Fruit fly (Drosophila melanogaster) whole organism, embryonic: ENCODE results near the gene nuf.

Source experiments
- ATbp ChIP-seq: fragments of 200-800 bp; sonication (Bioruptor generic); optimal IDR thresholded peaks from 2 replicates; lab custom pipeline; 2017; ENCODE audit warnings: missing biosample characterization, mild to moderate bottlenecking, missing genetic modification characterization, missing genetic modification reagents
- Abd-B ChIP-seq: fragments of 200-800 bp; sonication (Bioruptor generic); optimal IDR thresholded peaks from 2 replicates; lab custom pipeline; 2018; ENCODE audit warnings: missing biosample characterization, mild to moderate bottlenecking, missing genetic modification characterization, moderate library complexity
- B-H2 ChIP-seq: fragments of 200-800 bp; sonication (Bioruptor generic); optimal IDR thresholded peaks from 2 replicates; lab custom pipeline; 2018; ENCODE audit warnings: missing biosample characterization, mild to moderate bottlenecking, missing genetic modification characterization
- Bdp1 ChIP-seq: fragments of 200-800 bp; sonication (Bioruptor generic); optimal IDR thresholded peaks from 3 replicates; lab custom pipeline; 2016; ENCODE audit warnings: missing biosample characterization, missing genetic modification characterization
- Blimp-1 ChIP-seq: fragments of 200-800 bp; sonication (Bioruptor generic); optimal IDR thresholded peaks from 3 replicates; lab custom pipeline; 2018; ENCODE audit warnings: missing biosample characterization, missing genetic modification characterization, mild to moderate bottlenecking, moderate library complexity, missing genetic modification reagents
- CG10274 ChIP-seq: fragments of 200-800 bp; sonication (Bioruptor generic); optimal IDR thresholded peaks from 3 replicates; lab custom pipeline; 2017; ENCODE audit warnings: missing biosample characterization, mild to moderate bottlenecking, missing genetic modification characterization
- CG12744 ChIP-seq: fragments of 200-800 bp; sonication (Bioruptor generic); optimal IDR thresholded peaks from 2 replicates; lab custom pipeline; 2016; ENCODE audit warnings: missing biosample characterization, missing genetic modification characterization
- CG12769 ChIP-seq: fragments of 200-800 bp; sonication (Bioruptor generic); optimal IDR thresholded peaks from 2 replicates; lab custom pipeline; 2019; ENCODE audit warnings: missing biosample characterization, mild to moderate bottlenecking, missing genetic modification characterization, moderate library complexity
- CG1603 ChIP-seq: fragments of 200-800 bp; sonication (Bioruptor generic); optimal IDR thresholded peaks from 2 replicates; lab custom pipeline; 2019; ENCODE audit warnings: missing biosample characterization, mild to moderate bottlenecking, missing genetic modification characterization, moderate library complexity
- CG2199 ChIP-seq: fragments of 200-800 bp; sonication (Bioruptor generic); IDR thresholded peaks from 3 replicates; pipeline ENCODE4 v1.3.6; 2022; ENCODE audit warnings: missing biosample characterization, missing genetic modification characterization
- CG2889 ChIP-seq: fragments of 200-800 bp; sonication (Bioruptor generic); IDR thresholded peaks from 3 replicates; pipeline ENCODE4 v1.3.6; 2022; ENCODE audit warnings: missing biosample characterization, missing genetic modification characterization
- CG34224 ChIP-seq: fragments of 200-800 bp; sonication (Bioruptor generic); IDR thresholded peaks from 3 replicates; pipeline ENCODE4 v1.3.6; 2022; ENCODE audit warnings: missing biosample characterization, missing genetic modification characterization; ENCODE audit not compliant: partially characterized antibody
- CG34376 ChIP-seq: fragments of 200-800 bp; sonication (Bioruptor generic); optimal IDR thresholded peaks from 2 replicates; lab custom pipeline; 2018; ENCODE audit warnings: missing biosample characterization, mild to moderate bottlenecking, missing genetic modification characterization
- CG6175 ChIP-seq: fragments of 200-800 bp; sonication (Bioruptor generic); IDR thresholded peaks from 3 replicates; pipeline ENCODE4 v1.3.6; 2022; ENCODE audit warnings: missing biosample characterization, missing genetic modification characterization
- CTCF ChIP-seq: fragments of 200-800 bp; sonication (Bioruptor generic); optimal IDR thresholded peaks from 2 replicates; lab custom pipeline; 2017; ENCODE audit warnings: missing biosample characterization, mild to moderate bottlenecking, missing genetic modification characterization, moderate library complexity
- D19A ChIP-seq: fragments of 200-800 bp; optimal IDR thresholded peaks from 3 replicates; lab custom pipeline; 2019; ENCODE audit warnings: missing biosample characterization, mild to moderate bottlenecking, missing genetic modification characterization, moderate library complexity
- Doc3 ChIP-seq: fragments of 200-800 bp; sonication (Bioruptor generic); IDR thresholded peaks from 3 replicates; pipeline ENCODE4 v1.3.6; 2022; ENCODE audit warnings: missing biosample characterization, missing genetic modification characterization; ENCODE audit not compliant: partially characterized antibody
- ERR ChIP-seq: fragments of 200-800 bp; sonication (Bioruptor generic); optimal IDR thresholded peaks from 2 replicates; lab custom pipeline; 2016; ENCODE audit warnings: missing biosample characterization, missing genetic modification characterization
- Lpt ChIP-seq: fragments of >200 bp; optimal IDR thresholded peaks from 2 replicates; lab custom pipeline; 2018; ENCODE audit warnings: missing biosample characterization, missing genetic modification characterization
- Med ChIP-seq: fragments of 200-800 bp; sonication (Bioruptor generic); peaks from one replicate; lab custom pipeline; 2016; ENCODE audit warnings: missing biosample characterization, missing genetic modification characterization, mild to moderate bottlenecking, inconsistent platforms, moderate library complexity
- NC2α ChIP-seq: fragments of 200-800 bp; sonication (Bioruptor generic); optimal IDR thresholded peaks from 2 replicates; lab custom pipeline; 2016; ENCODE audit warnings: missing biosample characterization, missing genetic modification characterization
- Opbp ChIP-seq: fragments of 200-800 bp; sonication (Bioruptor generic); IDR thresholded peaks from 3 replicates; pipeline ENCODE4 v1.3.6; 2022; ENCODE audit warnings: missing biosample characterization, missing genetic modification characterization; ENCODE audit not compliant: partially characterized antibody
- Pdp1 ChIP-seq, 2 experiments: fragments of 200-800 bp; sonication (Bioruptor generic); optimal IDR thresholded peaks; 3 replicates each; lab custom pipeline; 2016; ENCODE audit warnings: missing biosample characterization in 2 of 2, missing genetic modification characterization in 2 of 2, mild to moderate bottlenecking in 1 of 2, moderate library complexity in 1 of 2
- Stat92E ChIP-seq, 3 experiments: fragments of >200 bp in 2 of 3; fragments of 200-800 bp in 1 of 3; sonication (Bioruptor generic) in 1 of 3; optimal IDR thresholded peaks; 2 replicates each; lab custom pipeline; 2017 to 2019; ENCODE audit warnings: missing biosample characterization in 3 of 3, missing genetic modification characterization in 3 of 3, mild to moderate bottlenecking in 1 of 3, moderate library complexity in 1 of 3
- TFAM ChIP-seq: fragments of 200-800 bp; sonication (Bioruptor generic); optimal IDR thresholded peaks from 2 replicates; lab custom pipeline; 2017; ENCODE audit warnings: missing biosample characterization, missing genetic modification characterization, inconsistent platforms
- abd-A ChIP-seq: fragments of 200-800 bp; sonication (Bioruptor generic); optimal IDR thresholded peaks from 3 replicates; lab custom pipeline; 2019; ENCODE audit warnings: missing biosample characterization, mild to moderate bottlenecking, missing genetic modification characterization, moderate library complexity
- cg ChIP-seq: fragments of 200-800 bp; sonication (Bioruptor generic); optimal IDR thresholded peaks from 3 replicates; lab custom pipeline; 2019; ENCODE audit warnings: missing biosample characterization, mild to moderate bottlenecking, missing genetic modification characterization, moderate library complexity
- eve ChIP-seq, 2 experiments: fragments of >200 bp; optimal IDR thresholded peaks; 2 replicates each; lab custom pipeline; 2017; ENCODE audit warnings: missing biosample characterization in 2 of 2, missing genetic modification characterization in 2 of 2
- eyg ChIP-seq: fragments of 200-800 bp; sonication (Bioruptor generic); optimal IDR thresholded peaks from 3 replicates; lab custom pipeline; 2016; ENCODE audit warnings: missing biosample characterization, missing genetic modification characterization
- ftz-f1 ChIP-seq: fragments of 200-800 bp; sonication (Bioruptor generic); optimal IDR thresholded peaks from 2 replicates; lab custom pipeline; 2016; ENCODE audit warnings: missing biosample characterization, missing genetic modification characterization
- inv ChIP-seq: fragments of 200-800 bp; sonication (Bioruptor generic); IDR thresholded peaks from 2 replicates; pipeline ENCODE4 v1.3.6; 2022; ENCODE audit warnings: missing biosample characterization, missing genetic modification characterization; ENCODE audit not compliant: partially characterized antibody
- kni ChIP-seq: fragments of 200-800 bp; sonication (Bioruptor generic); optimal IDR thresholded peaks from 3 replicates; lab custom pipeline; 2017; ENCODE audit warnings: mild to moderate bottlenecking, missing biosample characterization, missing genetic modification reagents, missing genetic modification characterization
- mirr ChIP-seq: fragments of 200-800 bp; sonication (Bioruptor generic); optimal IDR thresholded peaks from 3 replicates; lab custom pipeline; 2018; ENCODE audit warnings: missing biosample characterization, mild to moderate bottlenecking, missing genetic modification characterization
- nerfin-1 ChIP-seq: fragments of 200-800 bp; sonication (Bioruptor generic); optimal IDR thresholded peaks from 3 replicates; lab custom pipeline; 2019; ENCODE audit warnings: missing biosample characterization, mild to moderate bottlenecking, missing genetic modification characterization, moderate library complexity
- phol ChIP-seq: fragments of 200-800 bp; sonication (Bioruptor generic); optimal IDR thresholded peaks from 3 replicates; lab custom pipeline; 2018; ENCODE audit warnings: missing biosample characterization, mild to moderate bottlenecking, missing genetic modification characterization, moderate library complexity
- pita ChIP-seq: fragments of 200-800 bp; sonication (Bioruptor generic); optimal IDR thresholded peaks from 2 replicates; lab custom pipeline; 2017; ENCODE audit warnings: missing biosample characterization, mild to moderate bottlenecking, missing genetic modification characterization
- run ChIP-seq: fragments of 200-800 bp; sonication (Bioruptor generic); optimal IDR thresholded peaks from 3 replicates; lab custom pipeline; 2018; ENCODE audit warnings: missing biosample characterization, mild to moderate bottlenecking, missing genetic modification characterization
- sd ChIP-seq: fragments of 200-800 bp; sonication (Bioruptor generic); optimal IDR thresholded peaks from 3 replicates; lab custom pipeline; 2018; ENCODE audit warnings: missing biosample characterization, mild to moderate bottlenecking, missing genetic modification characterization, moderate library complexity
- sna ChIP-seq: fragments of 200-800 bp; sonication (Bioruptor generic); IDR thresholded peaks from 2 replicates; pipeline ENCODE4 v1.3.6; 2022; ENCODE audit warnings: missing biosample characterization, missing genetic modification characterization; ENCODE audit not compliant: partially characterized antibody
- stwl ChIP-seq: fragments of 200-800 bp; sonication (Bioruptor generic); optimal IDR thresholded peaks from 3 replicates; lab custom pipeline; 2018; ENCODE audit warnings: missing biosample characterization, mild to moderate bottlenecking, missing genetic modification characterization, moderate library complexity
- sug ChIP-seq: fragments of 200-800 bp; optimal IDR thresholded peaks from 2 replicates; lab custom pipeline; 2019; ENCODE audit warnings: missing biosample characterization, mild to moderate bottlenecking, missing genetic modification characterization, moderate library complexity
- tap ChIP-seq: fragments of 200-800 bp; optimal IDR thresholded peaks from 3 replicates; lab custom pipeline; 2019; ENCODE audit warnings: missing biosample characterization, mild to moderate bottlenecking, missing genetic modification characterization, moderate library complexity
- twi ChIP-seq: fragments of 200-800 bp; optimal IDR thresholded peaks from 2 replicates; lab custom pipeline; 2019; ENCODE audit warnings: missing biosample characterization, mild to moderate bottlenecking, missing genetic modification characterization, moderate library complexity
- vnd ChIP-seq: fragments of 200-800 bp; sonication (Bioruptor generic); IDR thresholded peaks from 3 replicates; pipeline ENCODE4 v1.3.6; 2022; ENCODE audit warnings: missing biosample characterization, missing genetic modification characterization; ENCODE audit not compliant: partially characterized antibody
- vvl ChIP-seq: fragments of 200-800 bp; sonication (Bioruptor generic); IDR thresholded peaks from 2 replicates; pipeline ENCODE4 v1.3.6; 2022; ENCODE audit warnings: missing biosample characterization, missing genetic modification characterization

nuf gene

DNA sequence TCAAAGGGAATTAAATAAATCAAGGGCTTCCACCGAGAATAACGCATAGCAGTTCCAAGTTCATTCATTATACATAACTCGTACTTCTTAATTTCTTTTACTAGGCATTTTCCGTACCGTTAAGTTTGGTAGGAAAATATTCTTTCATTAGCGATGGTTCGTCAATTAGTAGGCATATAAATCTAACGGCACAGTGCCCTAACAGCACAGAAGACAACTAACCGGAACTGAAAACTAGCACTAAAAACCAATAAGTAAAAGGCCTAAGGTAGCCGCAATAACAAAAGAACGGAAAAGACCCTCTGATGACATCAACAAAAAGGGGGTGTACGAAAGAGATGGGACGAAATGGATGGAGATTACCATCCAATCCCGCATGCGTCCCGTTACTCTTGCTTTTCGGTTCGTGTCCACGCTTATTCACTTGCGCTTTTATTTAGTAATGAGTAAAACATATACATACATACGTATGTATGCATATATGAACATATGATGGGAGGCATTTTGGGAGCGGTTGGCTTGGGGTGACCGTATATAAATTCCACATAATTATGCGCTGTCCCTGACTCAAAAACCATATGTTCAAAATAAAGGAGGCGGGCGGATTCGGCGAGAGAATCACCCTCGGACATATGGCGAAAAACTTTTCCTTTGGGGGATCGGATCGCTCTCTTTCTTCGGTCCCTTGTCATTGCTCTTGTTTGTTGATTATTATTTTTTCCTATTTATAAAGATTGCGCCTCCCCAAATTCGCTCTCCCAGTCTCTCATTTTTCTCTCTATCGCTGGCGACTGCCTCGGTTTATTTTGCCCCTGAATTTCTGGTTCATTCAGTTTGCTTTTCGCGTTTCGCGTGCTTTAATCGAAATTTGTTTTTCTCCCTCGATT is 30.2 kb downstream of the nuf start (continued):
- TF ChIP-seq kni (GFP tag; lab: Kevin White, UChicago) (peak; percentile 22), nerfin-1 (tag; lab: Kevin White, UChicago) (peak; percentile 3), ERR (peak; percentile 5), stwl (peak; percentile 61), CG1603 (tag; lab: Kevin White, UChicago) (peak; percentile 9), twi (tag; lab: Kevin White, UChicago) (peak; percentile 54), Med (peak; percentile 69), eve (GFP tag; optimal IDR thresholded peaks at IDR 0.05; lab: Kevin White, UChicago) (peak in 1 of 2 experiments; percentile 34), Doc3 (GFP tag; lab: Robert Waterston, UW) (no peak), CTCF (peak; percentile 18), CG12769 (tag; lab: Kevin White, UChicago) (peak; percentile 75), ftz-f1 (GFP tag; lab: Kevin White, UChicago) (peak; percentile 54), pita (GFP tag; lab: Kevin White, UChicago) (peak; percentile 12), CG34224 (peak; percentile 6; the same call in 1 of the 3 replicates), CG6175 (GFP tag; lab: Robert Waterston, UW) (no peak), Pdp1 (GFP tag; optimal IDR thresholded peaks at IDR 0.05; lab: Kevin White, UChicago) (peak in 1 of 2 experiments; percentile 2), cg (GFP tag; lab: Kevin White, UChicago) (peak; percentile 53)

DNA sequence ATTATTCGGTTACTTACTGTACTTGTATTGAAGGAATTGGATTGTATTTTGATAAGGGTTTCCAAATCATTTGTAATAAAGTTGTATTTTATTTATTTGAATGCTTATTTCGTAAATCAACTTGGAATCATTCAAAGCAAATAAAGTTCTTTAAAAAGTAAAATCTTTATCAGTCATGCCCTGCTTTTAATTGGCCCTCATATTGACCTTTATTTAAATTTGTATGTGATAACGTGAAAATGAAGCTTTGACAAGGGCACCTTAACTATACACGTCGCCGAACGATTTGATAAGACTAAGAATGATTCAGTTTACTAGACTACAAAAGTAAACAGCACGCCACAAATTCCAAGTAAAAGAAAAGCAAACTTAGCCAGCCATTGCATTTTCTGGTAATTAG is 31.5 kb downstream of the nuf start:
- TF ChIP-seq CG34376 (peak; percentile 53), TFAM (no peak), mirr (GFP tag; lab: Kevin White, UChicago) (peak; percentile 60), Abd-B (GFP tag; lab: Kevin White, UChicago) (no peak), sug (tag; lab: Kevin White, UChicago) (peak; percentile 9)

dm6 chr3L:14223450-14223849 is 32.8 kb downstream of the nuf start:
- TF ChIP-seq run (tag; lab: Kevin White, UChicago) (peak; percentile 23), tap (tag; lab: Kevin White, UChicago) (no peak), CG12744 (GFP tag; lab: Kevin White, UChicago) (no peak), abd-A (tag; lab: Kevin White, UChicago) (peak; percentile 55), sna (GFP tag; lab: Robert Waterston, UW) (no peak), NC2α (no peak), sd (peak; percentile 86), Med (peak; percentile 8), Stat92E (GFP tag; optimal IDR thresholded peaks at IDR 0.05; lab: Kevin White, UChicago) (peak in 1 of 3 experiments; percentile 64), CG10274 (GFP tag; lab: Kevin White, UChicago) (no peak), vnd (GFP tag; lab: Robert Waterston, UW) (no peak), vvl (GFP tag; lab: Robert Waterston, UW) (peak; percentile 39; the same call in 1 of the 2 replicates), ATbp (no peak), Blimp-1 (peak; percentile 43), inv (GFP tag; lab: Robert Waterston, UW) (no peak), Opbp (GFP tag; lab: Robert Waterston, UW) (no peak), CG2889 (GFP tag; lab: Robert Waterston, UW) (no peak), phol (no peak), Abd-B (GFP tag; lab: Kevin White, UChicago) (peak; percentile 26), CG2199 (GFP tag; lab: Robert Waterston, UW) (0 out of 3 replicates have a peak, but pooled peaks have one; percentile 29), eyg (no peak), Bdp1 (GFP tag; lab: Kevin White, UChicago) (no peak), Lpt (GFP tag; lab: Kevin White, UChicago) (no peak), B-H2 (GFP tag; lab: Kevin White, UChicago) (no peak), D19A (peak; percentile 9)
